Fruit fly (Drosophila melanogaster) whole organism, embryonic: Measurements from ENCODE around the gene CG4593.

Source experiments
- Asciz ChIP-seq: fragments of 200-800 bp; sonication (Bioruptor generic); optimal IDR thresholded peaks from 2 replicates; lab custom pipeline; 2017; ENCODE audit warnings: missing biosample characterization, mild to moderate bottlenecking, missing genetic modification characterization, missing genetic modification reagents
- Bteb2 ChIP-seq: fragments of 200-800 bp; sonication (Bioruptor generic); optimal IDR thresholded peaks from 2 replicates; lab custom pipeline; 2016; ENCODE audit warnings: missing biosample characterization, missing genetic modification characterization
- C15 ChIP-seq: fragments of 200-800 bp; sonication (Bioruptor generic); IDR thresholded peaks from 3 replicates; pipeline ENCODE4 v1.3.6; 2022; ENCODE audit warnings: missing biosample characterization, missing genetic modification characterization
- CG10543 ChIP-seq: fragments of 200-800 bp; sonication (Bioruptor generic); optimal IDR thresholded peaks from 3 replicates; lab custom pipeline; 2017; ENCODE audit warnings: missing biosample characterization, mild to moderate bottlenecking, missing genetic modification characterization, moderate library complexity
- CG12219 ChIP-seq: fragments of 200-800 bp; sonication (Bioruptor generic); optimal IDR thresholded peaks from 3 replicates; lab custom pipeline; 2018; ENCODE audit warnings: missing biosample characterization, mild to moderate bottlenecking, missing genetic modification characterization
- CG15073 ChIP-seq: fragments of 200-800 bp; sonication (Bioruptor generic); optimal IDR thresholded peaks from 2 replicates; lab custom pipeline; 2016; ENCODE audit warnings: missing biosample characterization, missing genetic modification characterization
- CG16863 ChIP-seq: fragments of 200-800 bp; sonication (Bioruptor generic); optimal IDR thresholded peaks from 3 replicates; lab custom pipeline; 2016; ENCODE audit warnings: missing biosample characterization, missing genetic modification characterization
- CG17328 ChIP-seq: fragments of 200-800 bp; sonication (Bioruptor generic); IDR thresholded peaks from 2 replicates; pipeline ENCODE4 v1.3.6; 2022; ENCODE audit warnings: missing biosample characterization, missing genetic modification characterization
- CG17361 ChIP-seq: fragments of 200-800 bp; sonication (Bioruptor generic); IDR thresholded peaks from 3 replicates; pipeline ENCODE4 v1.3.6; 2022; ENCODE audit warnings: missing biosample characterization, missing genetic modification characterization
- CG2712 ChIP-seq: fragments of 200-800 bp; optimal IDR thresholded peaks from 3 replicates; lab custom pipeline; 2019; ENCODE audit warnings: missing biosample characterization, mild to moderate bottlenecking, missing genetic modification characterization, moderate library complexity
- CG3726 ChIP-seq: fragments of 200-800 bp; sonication (Bioruptor generic); IDR thresholded peaks from 3 replicates; pipeline ENCODE4, ENCODE4 v1.3.6; 2022; ENCODE audit warnings: missing biosample characterization, missing genetic modification characterization
- CG4360 ChIP-seq: fragments of 200-800 bp; sonication (Bioruptor generic); IDR thresholded peaks from 2 replicates; pipeline ENCODE4 v1.3.6; 2022; ENCODE audit warnings: missing biosample characterization, missing genetic modification characterization
- CG4820 ChIP-seq: fragments of 200-800 bp; sonication (Bioruptor generic); optimal IDR thresholded peaks from 3 replicates; lab custom pipeline; 2016; ENCODE audit warnings: missing biosample characterization, missing genetic modification characterization
- CG8290 ChIP-seq, 3 experiments: fragments of 200-800 bp; sonication (Bioruptor generic); optimal IDR thresholded peaks; 2 replicates each; lab custom pipeline; 2016 to 2019; ENCODE audit warnings: missing biosample characterization in 3 of 3, missing genetic modification characterization in 3 of 3, mild to moderate bottlenecking in 2 of 3, moderate library complexity in 1 of 3
- CG9609 ChIP-seq: fragments of 200-800 bp; sonication (Bioruptor generic); optimal IDR thresholded peaks from 3 replicates; lab custom pipeline; 2016; ENCODE audit warnings: missing biosample characterization, missing genetic modification characterization
- Eip74EF ChIP-seq, 2 experiments: fragments of 200-800 bp in 1 of 2; fragments of >200 bp in 1 of 2; sonication (Bioruptor generic) in 1 of 2; optimal IDR thresholded peaks; 2 replicates each; lab custom pipeline; 2017 to 2019; ENCODE audit warnings: missing biosample characterization in 2 of 2, missing genetic modification characterization in 2 of 2, mild to moderate bottlenecking in 1 of 2, moderate library complexity in 1 of 2
- Gsc ChIP-seq: fragments of 200-800 bp; sonication (Bioruptor generic); IDR thresholded peaks from 2 replicates; pipeline ENCODE4 v1.3.6; 2022; ENCODE audit warnings: missing biosample characterization, missing genetic modification characterization
- HmgD ChIP-seq: fragments of 200-800 bp; sonication (Bioruptor generic); optimal IDR thresholded peaks from 3 replicates; lab custom pipeline; 2016; ENCODE audit warnings: missing biosample characterization, missing genetic modification characterization
- Hr78 ChIP-seq, 2 experiments: fragments of 200-800 bp in 1 of 2; fragments of >200 bp in 1 of 2; sonication (Bioruptor generic) in 1 of 2; optimal IDR thresholded peaks; 2 replicates each; lab custom pipeline; 2017 to 2019; ENCODE audit warnings: missing biosample characterization in 2 of 2, missing genetic modification characterization in 2 of 2, mild to moderate bottlenecking in 1 of 2, moderate library complexity in 1 of 2
- Lim3 ChIP-seq: fragments of 200-800 bp; sonication (Bioruptor generic); IDR thresholded peaks from 2 replicates; pipeline ENCODE4 v1.3.6; 2022; ENCODE audit warnings: missing biosample characterization, missing genetic modification characterization
- Max ChIP-seq: fragments of 200-800 bp; sonication (Bioruptor generic); optimal IDR thresholded peaks from 2 replicates; lab custom pipeline; 2016; ENCODE audit warnings: missing biosample characterization, mild to moderate bottlenecking, missing genetic modification characterization
- Mes4 ChIP-seq: fragments of 200-800 bp; sonication (Bioruptor generic); optimal IDR thresholded peaks from 2 replicates; lab custom pipeline; 2016; ENCODE audit warnings: missing biosample characterization, missing genetic modification characterization
- Mrtf ChIP-seq: fragments of 200-800 bp; sonication (Bioruptor generic); IDR thresholded peaks from 3 replicates; pipeline ENCODE4 v1.3.6; 2022; ENCODE audit warnings: missing biosample characterization, missing genetic modification characterization
- Poxn ChIP-seq: fragments of 200-800 bp; sonication (Bioruptor generic); IDR thresholded peaks from 2 replicates; pipeline ENCODE4 v1.3.6; 2022; ENCODE audit warnings: missing biosample characterization, missing genetic modification characterization
- Rfx ChIP-seq: fragments of 200-800 bp; sonication (Bioruptor generic); IDR thresholded peaks from 2 replicates; pipeline ENCODE4 v1.3.6; 2022; ENCODE audit warnings: missing biosample characterization, missing genetic modification characterization
- Sin3A ChIP-seq: fragments of >200 bp; optimal IDR thresholded peaks from 2 replicates; lab custom pipeline; 2018
- Six4 ChIP-seq: fragments of 200-800 bp; sonication (Bioruptor generic); optimal IDR thresholded peaks from 2 replicates; lab custom pipeline; 2016; ENCODE audit warnings: missing biosample characterization, missing genetic modification characterization
- Sry-δ ChIP-seq: fragments of 200-800 bp; sonication (Bioruptor generic); optimal IDR thresholded peaks from 2 replicates; lab custom pipeline; 2016; ENCODE audit warnings: missing biosample characterization, missing genetic modification characterization
- Stat92E ChIP-seq, 3 experiments: fragments of >200 bp in 2 of 3; fragments of 200-800 bp in 1 of 3; sonication (Bioruptor generic) in 1 of 3; optimal IDR thresholded peaks; 2 replicates each; lab custom pipeline; 2017 to 2019; ENCODE audit warnings: missing biosample characterization in 3 of 3, missing genetic modification characterization in 3 of 3, mild to moderate bottlenecking in 1 of 3, moderate library complexity in 1 of 3
- YL-1 ChIP-seq: fragments of 200-800 bp; sonication (Bioruptor generic); optimal IDR thresholded peaks from 3 replicates; lab custom pipeline; 2017; ENCODE audit warnings: missing biosample characterization, mild to moderate bottlenecking, missing genetic modification characterization
- bcd ChIP-seq: fragments of 200-800 bp; sonication (Bioruptor generic); optimal IDR thresholded peaks from 2 replicates; lab custom pipeline; 2017; ENCODE audit warnings: missing biosample characterization, mild to moderate bottlenecking, missing genetic modification characterization
- chm ChIP-seq: fragments of 200-800 bp; sonication (Bioruptor generic); IDR thresholded peaks from 2 replicates; pipeline ENCODE4 v1.3.6; 2022; ENCODE audit warnings: missing biosample characterization, missing genetic modification characterization
- da ChIP-seq: fragments of 200-800 bp; sonication (Bioruptor generic); optimal IDR thresholded peaks from 2 replicates; lab custom pipeline; 2016; ENCODE audit warnings: missing biosample characterization, missing genetic modification characterization
- dimm ChIP-seq: fragments of 200-800 bp; sonication (Bioruptor generic); IDR thresholded peaks from 2 replicates; pipeline ENCODE4 v1.3.6; 2022; ENCODE audit warnings: missing biosample characterization, missing genetic modification characterization
- dm ChIP-seq: fragments of 200-800 bp; sonication (Bioruptor generic); optimal IDR thresholded peaks from 3 replicates; lab custom pipeline; 2016; ENCODE audit warnings: missing biosample characterization, missing genetic modification characterization
- dpn ChIP-seq, 2 experiments: fragments of 200-800 bp; sonication (Bioruptor generic); optimal IDR thresholded peaks; 3 replicates each; lab custom pipeline; 2016; ENCODE audit warnings: missing biosample characterization in 2 of 2, missing genetic modification characterization in 2 of 2
- exex ChIP-seq: fragments of 200-800 bp; sonication (Bioruptor generic); optimal IDR thresholded peaks from 4 replicates; lab custom pipeline; 2018; ENCODE audit warnings: missing biosample characterization, mild to moderate bottlenecking, missing genetic modification characterization, moderate library complexity
- fru ChIP-seq: fragments of >200 bp; optimal IDR thresholded peaks from 2 replicates; lab custom pipeline; 2017
- gem ChIP-seq: fragments of 200-800 bp; sonication (Bioruptor generic); optimal IDR thresholded peaks from 2 replicates; lab custom pipeline; 2019; ENCODE audit warnings: missing biosample characterization, mild to moderate bottlenecking, missing genetic modification characterization, moderate library complexity
- jumu ChIP-seq: fragments of 200-800 bp; sonication (Bioruptor generic); optimal IDR thresholded peaks from 3 replicates; lab custom pipeline; 2016; ENCODE audit warnings: missing biosample characterization, missing genetic modification characterization
- nerfin-1 ChIP-seq: fragments of 200-800 bp; sonication (Bioruptor generic); optimal IDR thresholded peaks from 3 replicates; lab custom pipeline; 2019; ENCODE audit warnings: missing biosample characterization, mild to moderate bottlenecking, missing genetic modification characterization, moderate library complexity
- nom ChIP-seq: fragments of 200-800 bp; sonication (Bioruptor generic); optimal IDR thresholded peaks from 2 replicates; lab custom pipeline; 2017; ENCODE audit warnings: missing biosample characterization, missing genetic modification characterization, mild to moderate bottlenecking, moderate library complexity, missing genetic modification reagents
- pan ChIP-seq, 4 experiments: fragments of >200 bp in 3 of 4; fragments of 200-800 bp in 1 of 4; sonication (Bioruptor generic) in 1 of 4; optimal IDR thresholded peaks in 3 of 4; IDR thresholded peaks in 1 of 4; 2 replicates each; pipeline versions ENCODE4 v1.3.6 to Lab custom; 2017 to 2022; ENCODE audit warnings: missing biosample characterization in 2 of 4, missing genetic modification characterization in 2 of 4, mixed read lengths in 1 of 4
- pnt ChIP-seq: fragments of 200-800 bp; sonication (Bioruptor generic); optimal IDR thresholded peaks from 3 replicates; lab custom pipeline; 2016; ENCODE audit warnings: missing biosample characterization, missing genetic modification characterization
- ranshi ChIP-seq: fragments of 200-800 bp; sonication (Bioruptor generic); IDR thresholded peaks from 2 replicates; pipeline ENCODE4 v1.3.6; 2022; ENCODE audit warnings: missing biosample characterization, missing genetic modification characterization
- sima ChIP-seq: fragments of 200-800 bp; sonication (Bioruptor generic); optimal IDR thresholded peaks from 2 replicates; lab custom pipeline; 2016; ENCODE audit warnings: missing biosample characterization, missing genetic modification characterization
- tin ChIP-seq: fragments of 200-800 bp; sonication (Bioruptor generic); optimal IDR thresholded peaks from 3 replicates; lab custom pipeline; 2016; ENCODE audit warnings: missing biosample characterization, missing genetic modification characterization
- tna ChIP-seq: fragments of 200-800 bp; sonication (Bioruptor generic); IDR thresholded peaks from 2 replicates; pipeline ENCODE4 v1.3.6; 2022; ENCODE audit warnings: missing biosample characterization, missing genetic modification characterization; ENCODE audit not compliant: partially characterized antibody
- trem ChIP-seq: fragments of 200-800 bp; optimal IDR thresholded peaks from 3 replicates; lab custom pipeline; 2019; ENCODE audit warnings: missing biosample characterization, mild to moderate bottlenecking, missing genetic modification characterization, moderate library complexity
- twi ChIP-seq: fragments of 200-800 bp; optimal IDR thresholded peaks from 2 replicates; lab custom pipeline; 2019; ENCODE audit warnings: missing biosample characterization, mild to moderate bottlenecking, missing genetic modification characterization, moderate library complexity

CG4593 gene

dm6 chrX:6993753-6994152 lies 19.9 kb upstream of the CG4593 start (continued):
- peak; percentile 8 for TF ChIP-seq YL-1 (GFP tag; lab: Kevin White, UChicago)
- TF ChIP-seq dm (GFP tag; lab: Kevin White, UChicago) = peak; percentile 48
- TF ChIP-seq Sin3A (lab: Kevin White, UChicago) = no peak
- TF ChIP-seq Eip74EF (GFP tag; optimal IDR thresholded peaks at IDR 0.05; lab: Kevin White, UChicago) = peak in 1 of 2 experiments; percentile 24
- peak; percentile 77 for TF ChIP-seq CG17328 (GFP tag; lab: Robert Waterston, UW)
- TF ChIP-seq tin (GFP tag; lab: Kevin White, UChicago) = peak; percentile 55
- no peak for TF ChIP-seq CG8290 (GFP tag; optimal IDR thresholded peaks at IDR 0.05; lab: Kevin White, UChicago)
- TF ChIP-seq CG8290 (tag; optimal IDR thresholded peaks at IDR 0.05; lab: Kevin White, UChicago) = peak in 1 of 2 experiments; percentile 43
- peak; percentile 55 for TF ChIP-seq CG2712 (tag; lab: Kevin White, UChicago)
- TF ChIP-seq chm = peak; percentile 77
- TF ChIP-seq dimm (GFP tag; lab: Robert Waterston, UW) = no peak
- 0 out of 3 replicates have a peak, but pooled peaks have one; percentile 59 for TF ChIP-seq C15 (GFP tag; lab: Robert Waterston, UW)
- peak; percentile 67 for TF ChIP-seq CG10543 (GFP tag; lab: Kevin White, UChicago)
- peak; percentile 75 for TF ChIP-seq CG17361
- no peak for TF ChIP-seq CG4360 (GFP tag; lab: Robert Waterston, UW)
- peak; percentile 27 for TF ChIP-seq Asciz (GFP tag; lab: Kevin White, UChicago)
- TF ChIP-seq CG12219 (GFP tag; lab: Kevin White, UChicago) = peak; percentile 62
- 0 out of 2 replicates have a peak, but pooled peaks have one; percentile 37 for TF ChIP-seq Lim3 (GFP tag; lab: Robert Waterston, UW)
- peak; percentile 39; the same call in 1 of the 2 replicates for TF ChIP-seq Gsc (GFP tag; lab: Robert Waterston, UW)
- no peak for TF ChIP-seq Hr78 (GFP tag; optimal IDR thresholded peaks at IDR 0.05; lab: Kevin White, UChicago)
- TF ChIP-seq exex (tag; lab: Kevin White, UChicago) = peak; percentile 6
- TF ChIP-seq CG9609 = peak; percentile 38
- TF ChIP-seq jumu = peak; percentile 56
- TF ChIP-seq bcd (GFP tag; lab: Kevin White, UChicago) = peak; percentile 73
- peak; percentile 23 for TF ChIP-seq Max (GFP tag; lab: Kevin White, UChicago)
- peak; percentile 88 for TF ChIP-seq Rfx (GFP tag; lab: Robert Waterston, UW)
- TF ChIP-seq sima = no peak
- peak; percentile 20; the same call in 1 of the 2 replicates for TF ChIP-seq Poxn (GFP tag; lab: Robert Waterston, UW)
- peak; percentile 83 for TF ChIP-seq ranshi
- TF ChIP-seq CG16863 = peak; percentile 65
- peak; percentile 63 for TF ChIP-seq CG4820 (GFP tag; lab: Kevin White, UChicago)
- no peak for TF ChIP-seq twi (tag; lab: Kevin White, UChicago)
- TF ChIP-seq pnt (GFP tag; lab: Kevin White, UChicago) = peak; percentile 45
- TF ChIP-seq tna (GFP tag; lab: Robert Waterston, UW) = no peak
- no peak for TF ChIP-seq nom (GFP tag; lab: Kevin White, UChicago)
- TF ChIP-seq gem = peak; percentile 81
- TF ChIP-seq Mrtf (GFP tag; lab: Robert Waterston, UW) = peak; percentile 68; the same call in 2 of the 3 replicates
- TF ChIP-seq dpn (GFP tag; optimal IDR thresholded peaks at IDR 0.05; lab: Kevin White, UChicago) = peak; percentile 70 to 73
- TF ChIP-seq Stat92E (GFP tag; optimal IDR thresholded peaks at IDR 0.05; lab: Kevin White, UChicago) = no peak
- no peak for TF ChIP-seq CG15073 (GFP tag; lab: Kevin White, UChicago)
- TF ChIP-seq Sry-δ (GFP tag; lab: Kevin White, UChicago) = peak; percentile 34
- peak; percentile 51 for TF ChIP-seq Mes4 (GFP tag; lab: Kevin White, UChicago)
- no peak for TF ChIP-seq pan (optimal IDR thresholded peaks at IDR 0.05; lab: Kevin White, UChicago)
- peak in 1 of 2 experiments; percentile 85 for TF ChIP-seq pan (GFP tag; optimal IDR thresholded peaks at IDR 0.05 in 1 of 2, IDR thresholded peaks at IDR 0.05 in 1 of 2)
- TF ChIP-seq da (GFP tag; lab: Kevin White, UChicago) = no peak
- peak; percentile 34 for TF ChIP-seq HmgD (GFP tag; lab: Kevin White, UChicago)
- TF ChIP-seq fru (lab: Kevin White, UChicago) = no peak
- TF ChIP-seq Bteb2 (GFP tag; lab: Kevin White, UChicago) = peak; percentile 42
- no peak for TF ChIP-seq trem (tag; lab: Kevin White, UChicago)
- peak; percentile 49 for TF ChIP-seq Six4
- TF ChIP-seq nerfin-1 = peak; percentile 22
- TF ChIP-seq CG3726 (GFP tag; lab: Robert Waterston, UW) = no peak
